Worm (Caenorhabditis elegans): ENCODE results near the gene srbc-48.
"Not testable (repeated sequence)": the region's sequence is repeated elsewhere in the genome, so short reads cannot be mapped to it uniquely, and the experiment has no call there.

DNA sequence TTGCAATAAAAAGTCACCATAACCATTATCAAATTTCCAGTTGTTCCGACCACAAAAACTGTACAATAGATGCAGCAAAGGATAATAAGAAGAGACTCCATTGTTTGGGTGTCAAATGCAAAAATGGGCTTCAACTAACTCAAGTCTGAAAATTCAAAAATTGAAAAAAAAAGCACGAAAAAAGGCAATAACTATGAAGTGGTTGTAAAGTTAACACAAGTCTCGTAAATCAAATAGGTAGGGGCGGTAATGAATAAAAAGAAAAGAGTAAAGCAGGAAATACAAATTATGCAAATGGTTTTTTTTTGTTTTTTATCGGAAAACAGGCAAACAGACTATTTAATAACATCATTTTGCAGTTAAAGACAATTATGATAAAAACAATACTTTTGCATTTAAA is 12.7 kb upstream of the srbc-48 start, which contains the start of gene srsx-38:
- not testable (repeated sequence) for TF ChIP-seq aly-2 (tag; optimal IDR thresholded peaks at IDR 0.05); pqm-1 (tag; optimal IDR thresholded peaks at IDR 0.05); nhr-11 (tag; optimal IDR thresholded peaks at IDR 0.05); lin-13 (GFP tag; optimal IDR thresholded peaks at IDR 0.05)
